Worm (Caenorhabditis elegans) whole organism, L1 larva: Measurements from ENCODE around the gene pqn-39.

Experiments
- blmp-1 ChIP-seq: fragments of 150-350 bp; optimal IDR thresholded peaks from 2 replicates; lab custom pipeline; 2014; ENCODE audit warnings: missing biosample characterization, missing genetic modification characterization
- dsc-1 ChIP-seq: sonication (generic microtip); optimal IDR thresholded peaks from 2 replicates; lab custom pipeline; 2016; ENCODE audit warnings: mild to moderate bottlenecking, missing genetic modification characterization, missing compliant biosample characterization
- fos-1 ChIP-seq: fragments of 150-350 bp; optimal IDR thresholded peaks from 2 replicates; lab custom pipeline; 2014; ENCODE audit warnings: missing biosample characterization, missing genetic modification characterization
- hpl-2 ChIP-seq: fragments of 150-350 bp; optimal IDR thresholded peaks from 2 replicates; lab custom pipeline; 2014; ENCODE audit warnings: missing biosample characterization, missing genetic modification reagents, missing genetic modification characterization
- irx-1 ChIP-seq: sonication (generic microtip); optimal IDR thresholded peaks from 2 replicates; lab custom pipeline; 2016; ENCODE audit warnings: missing genetic modification characterization, missing compliant biosample characterization
- lir-3 ChIP-seq: sonication (generic microtip); optimal IDR thresholded peaks from 2 replicates; lab custom pipeline; 2016; ENCODE audit warnings: mild to moderate bottlenecking, missing genetic modification characterization, moderate library complexity, missing compliant biosample characterization; ENCODE audit not compliant: poor library complexity
- nhr-12 ChIP-seq: sonication (generic microtip); optimal IDR thresholded peaks from 2 replicates; lab custom pipeline; 2017; ENCODE audit warnings: missing biosample characterization, missing genetic modification characterization
- nhr-28 ChIP-seq: fragments of 150-350 bp; optimal IDR thresholded peaks from 2 replicates; lab custom pipeline; 2014; ENCODE audit warnings: missing biosample characterization, missing genetic modification characterization
- nhr-47 ChIP-seq: sonication (generic microtip); optimal IDR thresholded peaks from 2 replicates; lab custom pipeline; 2016; ENCODE audit warnings: mild to moderate bottlenecking, missing genetic modification characterization, moderate library complexity, missing compliant biosample characterization
- pag-3 ChIP-seq: sonication (generic microtip); optimal IDR thresholded peaks from 2 replicates; lab custom pipeline; 2017; ENCODE audit warnings: missing genetic modification characterization, mild to moderate bottlenecking, missing compliant biosample characterization, antibody characterized with exemption, borderline replicate concordance; ENCODE audit not compliant: insufficient read depth
- pqm-1 ChIP-seq: sonication (generic microtip); optimal IDR thresholded peaks from 3 replicates; lab custom pipeline; 2017; ENCODE audit warnings: missing biosample characterization, missing genetic modification characterization
- snpc-4 ChIP-seq: fragments of 150-350 bp; optimal IDR thresholded peaks from 2 replicates; lab custom pipeline; 2014; ENCODE audit warnings: missing biosample characterization, missing genetic modification characterization
- unc-62 ChIP-seq: fragments of 150-350 bp; optimal IDR thresholded peaks from 2 replicates; lab custom pipeline; 2014; ENCODE audit warnings: missing biosample characterization, missing genetic modification reagents, missing genetic modification characterization

ce11 chrX:14003538-14003937 lies 35.1 kb upstream of the pqn-39 start:
- no peak for TF ChIP-seq lir-3 (tag; lab: Kevin White, UChicago)
- no peak for TF ChIP-seq hpl-2 (GFP tag; lab: Kevin White, UChicago)
- no peak for TF ChIP-seq nhr-12 (tag; lab: Kevin White, UChicago)
- no peak for TF ChIP-seq snpc-4 (tag; lab: Kevin White, UChicago)
- no peak for TF ChIP-seq nhr-28 (tag; lab: Kevin White, UChicago)
- TF ChIP-seq fos-1 (tag; lab: Kevin White, UChicago) = no peak
- TF ChIP-seq pag-3 (tag; lab: Kevin White, UChicago) = no peak
- TF ChIP-seq unc-62 (GFP tag; lab: Kevin White, UChicago) = no peak
- no peak for TF ChIP-seq irx-1
- no peak for TF ChIP-seq dsc-1 (tag; lab: Kevin White, UChicago)
- no peak for TF ChIP-seq nhr-47 (tag; lab: Kevin White, UChicago)
- no peak for TF ChIP-seq pqm-1 (tag; lab: Kevin White, UChicago)
- no peak for TF ChIP-seq blmp-1
